Fruit fly (Drosophila melanogaster): ENCODE measurements around the gene CG34263.

CG34263 gene

DNA sequence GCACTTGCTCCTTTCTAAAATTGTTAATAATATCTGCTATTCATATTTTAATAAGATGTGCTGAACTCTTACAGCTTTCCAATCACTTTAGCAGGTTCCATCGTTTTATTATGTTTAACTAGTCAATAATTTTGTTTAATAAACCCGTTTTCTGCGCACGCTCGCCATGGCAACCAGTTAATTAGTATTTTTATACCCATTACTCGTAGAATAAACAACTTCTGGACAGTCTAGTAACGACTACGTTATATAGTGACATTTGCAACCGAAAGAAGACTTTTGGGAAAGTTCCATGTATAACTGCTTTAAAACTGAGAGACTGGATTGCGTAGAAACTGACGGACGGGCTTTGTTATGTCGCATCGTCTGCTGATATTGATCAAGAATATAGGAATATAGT is 32.5 kb downstream of the CG34263 start, which contains the start of gene CG34453:
Gene CG34453 (minus strand): TSS at position 101 of the 400 bp plus-strand sequence.
- no peak for TF ChIP-seq spab (GFP tag; optimal IDR thresholded peaks at IDR 0.05)
- no peak for TF ChIP-seq Hr38 (GFP tag; optimal IDR thresholded peaks at IDR 0.05)
- TF ChIP-seq Ets96B (tag; optimal IDR thresholded peaks at IDR 0.05), result no peak
- TF ChIP-seq fd59A (GFP tag; optimal IDR thresholded peaks at IDR 0.05), result no peak
- no peak for TF ChIP-seq achi (GFP tag; optimal IDR thresholded peaks at IDR 0.05)
- TF ChIP-seq CG3032 (tag; optimal IDR thresholded peaks at IDR 0.05), result no peak
- no peak for TF ChIP-seq CG10631 (GFP tag; optimal IDR thresholded peaks at IDR 0.05)
- no peak for TF ChIP-seq Hr4 (GFP tag; optimal IDR thresholded peaks at IDR 0.05)
- no peak for TF ChIP-seq pdm3 (GFP tag; optimal IDR thresholded peaks at IDR 0.05)
- no peak for TF ChIP-seq CG11902 (GFP tag; optimal IDR thresholded peaks at IDR 0.05)
- no peak for TF ChIP-seq Smox (GFP tag; optimal IDR thresholded peaks at IDR 0.05)

- no peak for TF ChIP-seq Gug (GFP tag; IDR thresholded peaks at IDR 0.05)
- no peak for TF ChIP-seq achi (GFP tag; optimal IDR thresholded peaks at IDR 0.05)
- peak; percentile 92 for TF ChIP-seq dsx (GFP tag; optimal IDR thresholded peaks at IDR 0.05; ENCODE audit: poor library complexity, severe bottlenecking)
- no peak for TF ChIP-seq fd59A (GFP tag; optimal IDR thresholded peaks at IDR 0.05)
- TF ChIP-seq Sox102F (GFP tag; optimal IDR thresholded peaks at IDR 0.05), result no peak
- no peak for TF ChIP-seq Eip78C (GFP tag)
- no peak for TF ChIP-seq CG6276 (GFP tag; optimal IDR thresholded peaks at IDR 0.05)
Observed at dm6 chr3L:232267-232666, 33.4 kb downstream of the CG34263 start, which contains the start of gene CG34454. Gene CG34454 (minus strand): TSS chr3L:232350.

DNA sequence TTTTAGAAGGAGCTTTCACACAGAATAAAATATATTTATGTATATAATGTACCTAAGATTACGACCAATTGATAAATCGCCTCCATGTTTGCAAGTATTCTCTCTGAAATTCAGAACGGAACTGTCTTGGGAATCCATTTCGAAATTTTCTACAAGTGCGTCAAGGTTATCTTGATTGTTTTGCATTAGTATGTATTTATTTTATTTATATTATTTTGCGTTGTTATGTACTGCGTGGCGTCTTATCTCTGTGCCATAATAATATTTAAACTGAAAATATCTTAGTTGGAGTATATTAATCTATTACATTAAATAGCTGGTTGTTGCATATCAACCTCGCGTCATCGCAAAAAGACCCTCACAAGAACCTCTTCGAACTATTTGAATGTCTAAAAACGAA is 34.2 kb downstream of the CG34263 start, which contains the start of gene CG42846:
Gene CG42846 (minus strand): TSS at position 101 of the 400 bp plus-strand sequence.
- TF ChIP-seq CG34406 (GFP tag; optimal IDR thresholded peaks at IDR 0.05), result no peak
- TF ChIP-seq CG3032 (tag; optimal IDR thresholded peaks at IDR 0.05), result no peak
- TF ChIP-seq CG3919 (GFP tag; optimal IDR thresholded peaks at IDR 0.05), result no peak
- no peak for TF ChIP-seq CG16779 (tag; optimal IDR thresholded peaks at IDR 0.05)
- TF ChIP-seq Hr38 (GFP tag; optimal IDR thresholded peaks at IDR 0.05), result no peak
- no peak for TF ChIP-seq Hr39 (GFP tag; optimal IDR thresholded peaks at IDR 0.05)

DNA sequence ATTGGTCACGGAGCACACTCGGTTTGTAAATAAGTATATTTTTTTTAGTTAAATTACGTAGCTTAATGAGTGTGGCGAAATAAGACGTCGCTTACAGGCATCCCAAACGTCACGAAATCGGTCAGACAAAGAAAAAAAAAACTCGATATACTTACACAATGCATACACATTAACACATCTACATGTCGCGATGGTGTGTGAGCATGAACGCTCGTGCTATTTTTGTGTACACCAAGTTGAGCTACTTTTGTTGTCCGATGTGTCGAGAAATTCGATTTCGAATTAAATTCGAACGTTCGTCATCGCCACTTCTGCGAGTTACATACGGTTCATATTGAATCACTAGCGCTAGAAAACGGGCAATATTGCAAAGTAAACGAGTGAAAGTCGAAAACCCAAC is 40.6 kb downstream of the CG34263 start:
- no peak for TF ChIP-seq pdm3 (GFP tag; optimal IDR thresholded peaks at IDR 0.05)
- TF ChIP-seq Hr4 (GFP tag; optimal IDR thresholded peaks at IDR 0.05), result no peak
- TF ChIP-seq CG9139 (GFP tag; optimal IDR thresholded peaks at IDR 0.05), result no peak
- no peak for TF ChIP-seq CG8119 (GFP tag; IDR thresholded peaks at IDR 0.05)
- TF ChIP-seq Sox14 (GFP tag; optimal IDR thresholded peaks at IDR 0.05), result no peak
- TF ChIP-seq CG8319 (GFP tag; optimal IDR thresholded peaks at IDR 0.05), result no peak
- no peak for TF ChIP-seq CG8632 (GFP tag; optimal IDR thresholded peaks at IDR 0.05)
- peak; percentile 42 for TF ChIP-seq svp (GFP tag)
- TF ChIP-seq CG11902 (GFP tag; optimal IDR thresholded peaks at IDR 0.05), result no peak
- no peak for TF ChIP-seq Hr38 (GFP tag; optimal IDR thresholded peaks at IDR 0.05)
- TF ChIP-seq fd59A (GFP tag; optimal IDR thresholded peaks at IDR 0.05), result no peak
- TF ChIP-seq achi (GFP tag; optimal IDR thresholded peaks at IDR 0.05), result no peak
- no peak for TF ChIP-seq CG31627 (GFP tag; optimal IDR thresholded peaks at IDR 0.05)
- no peak for TF ChIP-seq CG7368 (GFP tag; optimal IDR thresholded peaks at IDR 0.05)
- no peak for TF ChIP-seq CG16779 (tag; optimal IDR thresholded peaks at IDR 0.05)
- no peak for TF ChIP-seq Blimp-1 (GFP tag; optimal IDR thresholded peaks at IDR 0.05)
- peak; percentile 12 for TF ChIP-seq Eip93F (GFP tag; optimal IDR thresholded peaks at IDR 0.05)
- 0 out of 2 replicates have a peak, but pooled peaks have one; percentile 14 for TF ChIP-seq CG15336 (GFP tag; IDR thresholded peaks at IDR 0.05)
- TF ChIP-seq fd85E (GFP tag; optimal IDR thresholded peaks at IDR 0.05), result no peak
- TF ChIP-seq spab (GFP tag; optimal IDR thresholded peaks at IDR 0.05), result no peak
- TF ChIP-seq Lpt (GFP tag; optimal IDR thresholded peaks at IDR 0.05), result no peak
- TF ChIP-seq vri (GFP tag; optimal IDR thresholded peaks at IDR 0.05), result peak; percentile 6

Data from whole organism, prepupa.